Worm (Caenorhabditis elegans): ENCODE measurements around the gene str-209.

ce11 chrV:4987097-4987496 lies 38.4 kb downstream of the str-209 start, which contains the start of gene ncx-8:
- TF ChIP-seq hnd-1 (tag; optimal IDR thresholded peaks at IDR 0.05) = no peak
- TF ChIP-seq hmbx-1 (tag; optimal IDR thresholded peaks at IDR 0.05) = no peak
- TF ChIP-seq tra-4 (tag; optimal IDR thresholded peaks at IDR 0.05) = no peak
- no peak for TF ChIP-seq ceh-13 (GFP tag; optimal IDR thresholded peaks at IDR 0.05)
- no peak for TF ChIP-seq ets-7 (tag; optimal IDR thresholded peaks at IDR 0.05)
- TF ChIP-seq tbx-37 (GFP tag; conservative IDR thresholded peaks at IDR 0.05) = no peak

Data from whole organism, early embryonic.